Worm (Caenorhabditis elegans) whole organism, L3 larva: ENCODE results near the gene col-151.

Experiments
- R02D3.7 ChIP-seq: fragments of 150-350 bp; optimal IDR thresholded peaks from 2 replicates; lab custom pipeline; 2014; ENCODE audit warnings: missing biosample characterization, missing genetic modification characterization
- ZK546.5 ChIP-seq: sonication (generic microtip); optimal IDR thresholded peaks from 2 replicates; lab custom pipeline; 2017; ENCODE audit warnings: missing biosample characterization, missing genetic modification characterization
- ama-1 ChIP-seq: fragments of 150-350 bp; optimal IDR thresholded peaks from 2 replicates; lab custom pipeline; 2018
- ceh-16 ChIP-seq: sonication (generic microtip); optimal IDR thresholded peaks from 2 replicates; lab custom pipeline; 2017; ENCODE audit warnings: missing biosample characterization, missing genetic modification characterization
- ceh-28 ChIP-seq: fragments of 150-350 bp; optimal IDR thresholded peaks from 2 replicates; lab custom pipeline; 2014; ENCODE audit warnings: missing biosample characterization, missing genetic modification reagents, missing genetic modification characterization
- ceh-82 ChIP-seq: fragments of 150-350 bp; optimal IDR thresholded peaks from 2 replicates; lab custom pipeline; 2014; ENCODE audit warnings: missing biosample characterization, missing genetic modification characterization
- daf-12 ChIP-seq: fragments of 150-350 bp; optimal IDR thresholded peaks from 2 replicates; lab custom pipeline; 2014; ENCODE audit warnings: missing biosample characterization, missing genetic modification reagents, missing genetic modification characterization
- egl-27 ChIP-seq: sonication (generic microtip); optimal IDR thresholded peaks from 4 replicates; lab custom pipeline; 2017; ENCODE audit warnings: missing biosample characterization, missing genetic modification reagents, missing genetic modification characterization
- elt-1 ChIP-seq: fragments of 150-350 bp; optimal IDR thresholded peaks from 2 replicates; lab custom pipeline; 2014; ENCODE audit warnings: missing biosample characterization, missing genetic modification characterization
- elt-2 ChIP-seq: sonication (generic microtip); optimal IDR thresholded peaks from 2 replicates; lab custom pipeline; 2016; ENCODE audit warnings: missing genetic modification reagents, mild to moderate bottlenecking, missing genetic modification characterization, missing compliant biosample characterization
- elt-3 ChIP-seq, 3 experiments: fragments of 150-350 bp in 1 of 3; sonication (generic microtip) in 2 of 3; optimal IDR thresholded peaks; 2 replicates in 2 of 3; 4 replicates in 1 of 3; lab custom pipeline; 2014 to 2017; ENCODE audit warnings: missing biosample characterization in 3 of 3, missing genetic modification characterization in 3 of 3
- eor-1 ChIP-seq, 2 experiments: fragments of 150-350 bp; optimal IDR thresholded peaks; 2 replicates each; lab custom pipeline; 2014 to 2018; ENCODE audit warnings: missing biosample characterization in 2 of 2, missing genetic modification characterization in 2 of 2
- fkh-10 ChIP-seq: sonication (generic microtip); optimal IDR thresholded peaks from 2 replicates; lab custom pipeline; 2017; ENCODE audit warnings: missing biosample characterization, missing genetic modification reagents, missing genetic modification characterization
- fkh-2 ChIP-seq: fragments of 150-350 bp; optimal IDR thresholded peaks from 2 replicates; lab custom pipeline; 2014; ENCODE audit warnings: missing biosample characterization, missing genetic modification reagents, missing genetic modification characterization
- hmg-11 ChIP-seq: sonication (generic microtip); optimal IDR thresholded peaks from 2 replicates; lab custom pipeline; 2016; ENCODE audit warnings: missing genetic modification characterization, missing compliant biosample characterization
- jun-1 ChIP-seq: fragments of 150-350 bp; optimal IDR thresholded peaks from 2 replicates; lab custom pipeline; 2014; ENCODE audit warnings: missing biosample characterization, missing genetic modification reagents, missing genetic modification characterization
- lin-15B ChIP-seq: fragments of 150-350 bp; optimal IDR thresholded peaks from 2 replicates; lab custom pipeline; 2014; ENCODE audit warnings: missing biosample characterization, missing genetic modification characterization
- lin-39 ChIP-seq: fragments of 150-350 bp; optimal IDR thresholded peaks from 2 replicates; lab custom pipeline; 2018; ENCODE audit warnings: missing biosample characterization, missing genetic modification reagents, missing genetic modification characterization
- lsy-12 ChIP-seq: sonication (generic microtip); optimal IDR thresholded peaks from 2 replicates; lab custom pipeline; 2016; ENCODE audit warnings: mild to moderate bottlenecking, missing genetic modification characterization, missing compliant biosample characterization
- mdl-1 ChIP-seq: fragments of 150-350 bp; optimal IDR thresholded peaks from 2 replicates; lab custom pipeline; 2014; ENCODE audit warnings: missing biosample characterization, missing genetic modification characterization
- nfya-1 ChIP-seq: sonication (generic microtip); optimal IDR thresholded peaks from 2 replicates; lab custom pipeline; 2017; ENCODE audit warnings: missing genetic modification characterization, mild to moderate bottlenecking, missing compliant biosample characterization, antibody characterized with exemption, moderate library complexity; ENCODE audit not compliant: insufficient read depth
- nhr-12 ChIP-seq: fragments of 150-350 bp; optimal IDR thresholded peaks from 2 replicates; lab custom pipeline; 2014; ENCODE audit warnings: missing biosample characterization, missing genetic modification characterization
- nhr-23 ChIP-seq: fragments of 150-350 bp; optimal IDR thresholded peaks from 2 replicates; lab custom pipeline; 2014; ENCODE audit warnings: missing biosample characterization, missing genetic modification reagents, missing genetic modification characterization
- nhr-25 ChIP-seq: sonication (generic microtip); optimal IDR thresholded peaks from 2 replicates; lab custom pipeline; 2017; ENCODE audit warnings: missing biosample characterization, missing genetic modification characterization
- nhr-43 ChIP-seq: sonication (generic microtip); optimal IDR thresholded peaks from 2 replicates; lab custom pipeline; 2016; ENCODE audit warnings: mild to moderate bottlenecking, missing genetic modification characterization, missing compliant biosample characterization; ENCODE audit not compliant: poor library complexity, severe bottlenecking
- nhr-77 ChIP-seq: fragments of 150-350 bp; optimal IDR thresholded peaks from 2 replicates; lab custom pipeline; 2014; ENCODE audit warnings: missing biosample characterization, missing genetic modification characterization
- pha-4 ChIP-seq: fragments of 150-350 bp; optimal IDR thresholded peaks from 2 replicates; lab custom pipeline; 2014; ENCODE audit warnings: missing biosample characterization, missing genetic modification reagents, missing genetic modification characterization
- pqm-1 ChIP-seq: fragments of 150-350 bp; optimal IDR thresholded peaks from 2 replicates; lab custom pipeline; 2017; ENCODE audit warnings: missing biosample characterization, missing genetic modification characterization, inconsistent platforms
- sea-2 ChIP-seq: fragments of 150-350 bp; sonication (generic microtip); optimal IDR thresholded peaks from 4 replicates; lab custom pipeline; 2014; ENCODE audit warnings: missing biosample characterization, missing genetic modification reagents, missing genetic modification characterization
- skn-1 ChIP-seq: fragments of 150-350 bp; optimal IDR thresholded peaks from 2 replicates; lab custom pipeline; 2014; ENCODE audit warnings: missing biosample characterization, missing genetic modification characterization
- snpc-4 ChIP-seq: fragments of 150-350 bp; optimal IDR thresholded peaks from 2 replicates; lab custom pipeline; 2014; ENCODE audit warnings: missing biosample characterization, missing genetic modification characterization
- tbx-2 ChIP-seq: sonication (generic microtip); optimal IDR thresholded peaks from 2 replicates; lab custom pipeline; 2016; ENCODE audit warnings: mild to moderate bottlenecking, missing genetic modification characterization, missing compliant biosample characterization
- unc-39 ChIP-seq: sonication (generic microtip); optimal IDR thresholded peaks from 4 replicates; lab custom pipeline; 2017; ENCODE audit warnings: missing biosample characterization, missing genetic modification characterization
- unc-62 ChIP-seq: fragments of 150-350 bp; sonication (generic microtip); optimal IDR thresholded peaks from 4 replicates; lab custom pipeline; 2014; ENCODE audit warnings: missing biosample characterization, missing genetic modification reagents, missing genetic modification characterization
- zag-1 ChIP-seq: fragments of 150-350 bp; optimal IDR thresholded peaks from 2 replicates; lab custom pipeline; 2014; ENCODE audit warnings: missing biosample characterization, missing genetic modification characterization
- ztf-11 ChIP-seq: fragments of 150-350 bp; optimal IDR thresholded peaks from 2 replicates; lab custom pipeline; 2014; ENCODE audit warnings: missing biosample characterization, missing genetic modification characterization

col-151 gene

DNA sequence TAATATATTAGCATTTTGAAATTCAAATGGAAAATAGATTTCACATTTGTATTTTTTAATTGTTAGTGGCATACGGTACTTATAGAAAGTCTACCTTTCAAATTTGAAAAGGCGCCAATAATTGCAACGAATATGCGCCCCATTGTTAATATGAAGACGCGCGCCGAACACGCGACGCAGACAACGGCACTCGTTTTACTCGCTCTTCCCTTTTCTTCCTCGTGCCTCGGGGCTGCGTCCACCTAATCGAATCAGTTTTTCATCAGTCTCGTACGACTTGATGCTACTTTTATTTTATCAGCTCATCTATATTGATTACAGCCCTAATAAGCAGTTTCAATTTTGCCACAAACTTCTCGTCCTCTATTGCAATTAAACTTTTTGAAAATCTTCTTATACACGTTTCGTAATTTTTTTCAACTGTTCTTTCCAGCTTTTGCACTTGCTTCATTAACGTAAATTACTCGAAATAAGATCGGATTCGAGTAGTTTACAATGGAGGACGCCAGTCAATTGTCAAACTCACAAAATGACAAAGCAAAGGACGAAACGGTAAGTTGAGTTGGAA is 33.1 kb downstream of the col-151 start, which contains the start of gene cash-1:
TSS of gene cash-1 (plus strand) at position 432 of the 568 bp plus-strand sequence.
- TF ChIP-seq nfya-1 (tag; lab: Kevin White, UChicago) (peak; percentile 74), ceh-28 (peak; percentile 9), lin-39 (tag; lab: Kevin White, UChicago) (peak; percentile 80), pqm-1 (tag; lab: Kevin White, UChicago) (peak; percentile 60), nhr-12 (tag; lab: Kevin White, UChicago) (no peak), tbx-2 (tag; lab: Kevin White, UChicago) (no peak), snpc-4 (peak; percentile 66), lin-15B (tag; lab: Kevin White, UChicago) (peak; percentile 93), ceh-16 (tag; lab: Kevin White, UChicago) (no peak), fkh-10 (GFP tag; lab: Kevin White, UChicago) (no peak), nhr-23 (tag; lab: Kevin White, UChicago) (peak; percentile 66), pha-4 (tag; lab: Kevin White, UChicago) (peak; percentile 87), nhr-25 (tag; lab: Kevin White, UChicago) (peak; percentile 75), elt-2 (tag; lab: Kevin White, UChicago) (peak; percentile 77), skn-1 (tag; lab: Kevin White, UChicago) (peak; percentile 38)

DNA sequence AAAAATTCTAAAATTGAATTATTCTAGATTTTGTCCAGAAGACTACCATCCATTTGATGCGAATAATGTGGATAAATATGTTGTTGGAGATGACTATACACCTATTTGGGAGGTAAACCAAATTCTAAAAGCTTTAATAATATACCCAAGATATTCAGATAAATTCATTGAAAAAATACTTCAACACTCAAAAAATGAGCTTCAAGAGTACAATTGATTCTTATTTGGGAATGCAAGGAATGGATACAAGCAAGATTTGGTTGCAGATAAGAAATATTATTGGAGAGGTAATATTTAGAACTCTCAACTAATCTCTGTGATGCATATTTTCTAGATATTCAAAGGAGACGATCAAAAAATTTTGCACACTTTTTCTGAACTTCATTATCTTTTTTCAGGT is 34.8 kb downstream of the col-151 start:
- TF ChIP-seq elt-3 (tag; optimal IDR thresholded peaks at IDR 0.05; lab: Kevin White, UChicago) = no peak
- TF ChIP-seq daf-12 (tag; lab: Kevin White, UChicago) = no peak
- no peak for TF ChIP-seq zag-1 (tag; lab: Kevin White, UChicago)
- no peak for TF ChIP-seq nfya-1 (tag; lab: Kevin White, UChicago)
- no peak for TF ChIP-seq mdl-1
- TF ChIP-seq R02D3.7 (tag; lab: Kevin White, UChicago) = no peak
- no peak for TF ChIP-seq egl-27 (tag; lab: Kevin White, UChicago)
- TF ChIP-seq fkh-2 (tag; lab: Kevin White, UChicago) = no peak
- TF ChIP-seq ZK546.5 (tag; lab: Kevin White, UChicago) = no peak
- TF ChIP-seq ceh-82 (tag; lab: Kevin White, UChicago) = no peak
- TF ChIP-seq lsy-12 (tag; lab: Kevin White, UChicago) = no peak
- no peak for TF ChIP-seq hmg-11 (tag; lab: Kevin White, UChicago)
- no peak for TF ChIP-seq snpc-4
- no peak for TF ChIP-seq elt-1 (tag; lab: Kevin White, UChicago)
- no peak for TF ChIP-seq lin-39 (tag; lab: Kevin White, UChicago)
- TF ChIP-seq nhr-77 (tag; lab: Kevin White, UChicago) = no peak

DNA sequence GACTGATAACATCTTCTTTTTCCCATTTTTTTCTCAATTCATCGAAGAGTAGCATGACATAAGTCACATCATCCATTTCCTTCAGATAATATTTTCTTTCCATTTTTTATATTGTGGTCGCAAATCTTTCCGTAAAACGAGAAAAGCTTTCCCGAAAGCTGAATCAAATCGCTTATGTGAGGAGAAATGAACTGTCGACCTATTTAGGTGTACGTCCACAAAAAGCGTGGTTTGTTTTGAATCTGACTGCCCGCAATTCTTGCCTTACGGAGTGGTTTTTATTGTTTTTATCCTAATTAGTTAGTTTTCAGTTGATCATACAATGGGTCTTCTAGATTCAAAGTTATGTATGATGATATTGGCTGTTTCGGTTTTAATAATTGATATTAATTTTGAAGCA is 36.8 kb downstream of the col-151 start, which contains the start of gene ttll-15:
TSS of gene ttll-15 (plus strand) at position 301 of the 400 bp plus-strand sequence.
- TF ChIP-seq hmg-11 (tag; lab: Kevin White, UChicago) (no peak), eor-1 (tag; optimal IDR thresholded peaks at IDR 0.05; lab: Kevin White, UChicago) (no peak), nhr-77 (tag; lab: Kevin White, UChicago) (no peak), tbx-2 (tag; lab: Kevin White, UChicago) (no peak)

DNA sequence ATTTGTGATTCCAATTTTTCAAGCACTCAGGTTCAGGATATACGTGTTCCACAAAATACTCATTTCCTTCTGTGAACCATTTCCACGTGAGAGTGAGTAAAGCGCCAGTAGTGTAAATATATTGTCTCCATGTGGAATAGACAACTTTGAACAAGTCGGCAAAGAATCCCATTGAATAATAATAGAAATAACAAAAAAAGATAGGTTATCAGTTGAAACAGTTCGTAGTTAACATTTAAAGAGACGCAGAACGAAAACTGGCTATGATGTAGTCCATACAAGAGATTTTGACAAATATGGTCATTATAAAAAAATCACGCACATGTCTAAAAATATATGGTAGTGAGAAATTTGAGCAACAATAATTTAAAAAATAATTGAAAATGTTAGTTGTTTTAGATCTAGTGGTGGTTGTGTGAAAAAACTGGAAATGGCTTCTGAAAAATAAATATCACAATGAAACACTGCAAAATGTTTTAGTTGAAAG is 37.5 kb downstream of the col-151 start, which contains the start of gene ceeh-2:
TSS of gene ceeh-2 (minus strand) at position 437 of the 487 bp plus-strand sequence.
- peak; percentile 53 for TF ChIP-seq elt-2 (tag; lab: Kevin White, UChicago)
- TF ChIP-seq pqm-1 (tag; lab: Kevin White, UChicago) = peak; percentile 20
- no peak for TF ChIP-seq unc-39 (tag; lab: Kevin White, UChicago)

DNA sequence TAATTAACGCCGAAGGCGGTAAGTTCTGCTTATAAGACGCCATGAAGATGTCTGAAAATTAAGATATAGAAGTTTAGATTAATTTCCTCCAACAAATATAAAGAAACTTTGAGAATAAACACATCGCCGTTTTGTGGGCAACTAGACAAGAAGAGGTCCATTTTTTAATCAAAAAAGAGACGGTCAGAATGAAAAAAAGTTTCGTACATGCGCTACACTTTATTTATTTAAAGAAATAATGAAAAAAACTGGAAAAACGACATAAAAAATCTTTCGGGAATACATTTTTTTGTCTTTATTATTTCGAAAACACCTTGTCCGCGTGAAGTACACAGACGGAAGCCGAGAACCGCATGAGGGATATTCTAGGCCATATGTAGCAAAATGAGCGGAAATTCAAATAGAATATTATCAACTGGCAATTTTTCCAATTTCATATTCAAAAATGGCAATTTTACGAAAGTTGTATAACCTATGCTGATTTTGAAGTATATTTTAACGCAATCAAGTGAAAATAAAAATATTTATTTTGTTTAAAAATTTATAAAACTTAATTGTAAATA is 39.2 kb downstream of the col-151 start, which contains the start of gene sluh-7:
TSS of gene sluh-7 (minus strand) at position 51 of the 563 bp plus-strand sequence.
- TF ChIP-seq nfya-1 (tag; lab: Kevin White, UChicago) (peak; percentile 80), tbx-2 (tag; lab: Kevin White, UChicago) (peak; percentile 36), ztf-11 (no peak), nhr-25 (tag; lab: Kevin White, UChicago) (peak; percentile 57), fkh-10 (GFP tag; lab: Kevin White, UChicago) (no peak), unc-62 (no peak), lsy-12 (tag; lab: Kevin White, UChicago) (peak; percentile 54), jun-1 (tag; lab: Kevin White, UChicago) (no peak), pha-4 (tag; lab: Kevin White, UChicago) (peak; percentile 92), snpc-4 (peak; percentile 81), ama-1 (no peak), zag-1 (tag; lab: Kevin White, UChicago) (no peak), nhr-23 (tag; lab: Kevin White, UChicago) (peak; percentile 80), ceh-28 (peak; percentile 5), lin-15B (tag; lab: Kevin White, UChicago) (peak; percentile 90), unc-39 (tag; lab: Kevin White, UChicago) (no peak), R02D3.7 (tag; lab: Kevin White, UChicago) (peak; percentile 24), elt-2 (tag; lab: Kevin White, UChicago) (peak; percentile 28), nhr-43 (tag; lab: Kevin White, UChicago) (peak; percentile 92), hmg-11 (tag; lab: Kevin White, UChicago) (peak; percentile 51), sea-2 (no peak), eor-1 (tag; optimal IDR thresholded peaks at IDR 0.05; lab: Kevin White, UChicago) (no peak)
